Worm (Caenorhabditis elegans): Measurements from ENCODE around the gene acr-20.

Gene acr-20

DNA sequence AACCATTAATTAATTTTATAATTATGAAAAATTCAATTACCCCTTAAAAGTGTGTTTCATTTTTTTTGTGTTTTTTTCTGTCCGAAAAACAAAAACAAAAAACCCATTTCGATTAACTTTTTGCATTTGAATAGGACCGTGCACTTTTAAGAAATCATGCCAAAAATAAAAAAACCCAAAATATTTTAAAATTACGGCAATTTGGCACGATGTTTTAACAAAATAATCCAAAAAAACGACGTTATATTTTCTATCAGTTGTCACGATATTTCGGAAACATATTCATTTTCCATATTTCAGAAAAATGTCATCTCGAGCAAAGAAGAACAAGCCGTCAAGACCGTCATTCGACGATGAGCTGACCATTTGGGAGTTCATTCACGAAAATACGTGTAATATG, 16.0 kb downstream of the acr-20 start, which contains the start of gene tebp-1:
TSS of gene tebp-1 (plus strand) at position 301 of the 400 bp plus-strand sequence.
- TF ChIP-seq nhr-129 (tag; optimal IDR thresholded peaks at IDR 0.05), result no peak
- no peak for TF ChIP-seq nhr-23 (tag; optimal IDR thresholded peaks at IDR 0.05)
- no peak for TF ChIP-seq lin-39 (tag; optimal IDR thresholded peaks at IDR 0.05)
- no peak for TF ChIP-seq nhr-77 (tag; optimal IDR thresholded peaks at IDR 0.05)
- TF ChIP-seq zag-1 (tag; optimal IDR thresholded peaks at IDR 0.05), result no peak
- no peak for TF ChIP-seq aly-2 (tag; optimal IDR thresholded peaks at IDR 0.05)
- TF ChIP-seq lin-11 (tag; optimal IDR thresholded peaks at IDR 0.05), result no peak
- TF ChIP-seq nhr-12 (tag; optimal IDR thresholded peaks at IDR 0.05), result no peak
- TF ChIP-seq unc-62 (GFP tag; optimal IDR thresholded peaks at IDR 0.05), result no peak
- TF ChIP-seq lin-13 (GFP tag; optimal IDR thresholded peaks at IDR 0.05), result no peak
- TF ChIP-seq elt-3 (tag; optimal IDR thresholded peaks at IDR 0.05), result no peak
- no peak for TF ChIP-seq mbf-1 (tag; optimal IDR thresholded peaks at IDR 0.05)
- TF ChIP-seq egl-27 (tag; optimal IDR thresholded peaks at IDR 0.05), result no peak

DNA sequence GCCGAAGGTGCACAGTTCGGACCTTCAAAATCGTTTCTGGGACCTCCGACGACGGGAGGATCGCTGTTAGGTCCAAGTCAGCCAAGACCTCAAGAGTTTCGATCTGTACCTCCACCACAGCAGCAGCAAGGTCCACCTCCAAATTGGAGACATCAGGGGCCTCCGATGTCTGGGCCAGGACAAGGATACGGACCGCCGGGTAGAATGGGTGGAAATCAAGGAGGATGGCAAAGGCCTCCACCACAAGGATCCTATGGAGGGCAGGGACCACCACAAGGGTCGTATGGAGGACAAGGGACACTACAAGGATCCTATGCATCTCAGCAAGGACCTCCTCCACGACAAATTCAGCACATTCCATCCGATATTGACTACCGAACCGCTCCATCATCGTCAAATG, 17.0 kb downstream of the acr-20 start:
- TF ChIP-seq lsy-2 (tag; optimal IDR thresholded peaks at IDR 0.05) (no peak), unc-62 (GFP tag; optimal IDR thresholded peaks at IDR 0.05) (no peak), ztf-1 (GFP tag; conservative IDR thresholded peaks at IDR 0.05) (no peak), peb-1 (tag; optimal IDR thresholded peaks at IDR 0.05) (no peak), ztf-4 (tag; optimal IDR thresholded peaks at IDR 0.05) (no peak), blmp-1 (tag; optimal IDR thresholded peaks at IDR 0.05; ENCODE audit: insufficient read depth) (no peak)

DNA sequence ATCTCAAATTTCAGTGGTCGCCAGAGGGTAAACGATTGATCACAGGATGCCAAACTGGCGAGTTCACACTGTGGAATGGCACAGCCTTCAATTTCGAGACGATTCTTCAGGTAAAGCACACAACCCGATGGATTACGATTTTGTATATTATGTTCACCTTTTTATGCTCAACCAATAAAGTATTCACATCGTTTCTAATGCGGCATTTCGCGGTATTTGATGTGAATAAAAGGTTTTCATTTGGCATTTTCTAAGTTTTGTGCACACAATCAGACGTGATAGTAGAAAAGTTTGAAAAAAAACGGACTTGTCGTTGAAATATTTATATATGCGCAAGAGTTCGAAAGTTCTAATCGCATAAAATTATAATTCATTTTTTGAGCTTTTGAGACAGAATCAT, 18.7 kb downstream of the acr-20 start:
- TF ChIP-seq ztf-4 (tag; optimal IDR thresholded peaks at IDR 0.05) (no peak), egl-27 (tag; optimal IDR thresholded peaks at IDR 0.05) (no peak), nhr-237 (tag; optimal IDR thresholded peaks at IDR 0.05) (no peak), nhr-77 (tag; optimal IDR thresholded peaks at IDR 0.05) (no peak), nhr-6 (tag; optimal IDR thresholded peaks at IDR 0.05) (no peak), elt-1 (tag; optimal IDR thresholded peaks at IDR 0.05) (no peak), nhr-11 (tag; optimal IDR thresholded peaks at IDR 0.05) (no peak), ama-1 (optimal IDR thresholded peaks at IDR 0.05) (no peak), alr-1 (tag; optimal IDR thresholded peaks at IDR 0.05) (no peak), ceh-16 (tag; optimal IDR thresholded peaks at IDR 0.05) (no peak), lin-11 (tag; optimal IDR thresholded peaks at IDR 0.05) (no peak), nhr-21 (tag; optimal IDR thresholded peaks at IDR 0.05) (no peak), elt-3 (tag; optimal IDR thresholded peaks at IDR 0.05) (no peak), skn-1 (tag; optimal IDR thresholded peaks at IDR 0.05) (no peak), snpc-4 (tag; optimal IDR thresholded peaks at IDR 0.05) (no peak), nhr-10 (tag; optimal IDR thresholded peaks at IDR 0.05) (no peak)

ce11 chrII:14357936-14358416, 19.7 kb downstream of the acr-20 start, which contains the start of the genes agl-1 and pfs-2:
Gene agl-1 (minus strand): TSS chrII:14358113.
Gene pfs-2 (plus strand): TSS chrII:14358366.
- no peak for TF ChIP-seq nhr-23 (tag; optimal IDR thresholded peaks at IDR 0.05)
- TF ChIP-seq nhr-129 (tag; optimal IDR thresholded peaks at IDR 0.05), result peak; percentile 81
- peak; percentile 63 for TF ChIP-seq sma-9 (GFP tag; optimal IDR thresholded peaks at IDR 0.05)
- TF ChIP-seq sma-9 (tag; optimal IDR thresholded peaks at IDR 0.05), result no peak
- TF ChIP-seq ama-1 (optimal IDR thresholded peaks at IDR 0.05), result peak; percentile 25
- TF ChIP-seq blmp-1 (tag; optimal IDR thresholded peaks at IDR 0.05; ENCODE audit: insufficient read depth), result peak; percentile 2
- TF ChIP-seq sma-3 (GFP tag; optimal IDR thresholded peaks at IDR 0.05), result peak; percentile 40
- no peak for TF ChIP-seq ceh-16 (tag; optimal IDR thresholded peaks at IDR 0.05)
- TF ChIP-seq C34F6.9 (tag; optimal IDR thresholded peaks at IDR 0.05), result peak; percentile 91
- TF ChIP-seq lin-13 (GFP tag; optimal IDR thresholded peaks at IDR 0.05), result peak; percentile 77
- no peak for TF ChIP-seq nhr-237 (tag; optimal IDR thresholded peaks at IDR 0.05)
- peak; percentile 42 for TF ChIP-seq nhr-25 (tag; optimal IDR thresholded peaks at IDR 0.05)
- TF ChIP-seq mdl-1 (tag; optimal IDR thresholded peaks at IDR 0.05), result peak; percentile 51 to 75
- no peak for TF ChIP-seq ceh-82 (tag; optimal IDR thresholded peaks at IDR 0.05)
- TF ChIP-seq nhr-21 (tag; optimal IDR thresholded peaks at IDR 0.05), result no peak
- peak; percentile 48 for TF ChIP-seq snpc-4 (tag; optimal IDR thresholded peaks at IDR 0.05)
- peak; percentile 31 for TF ChIP-seq fos-1 (tag; optimal IDR thresholded peaks at IDR 0.05)
- TF ChIP-seq ZK546.5 (tag; optimal IDR thresholded peaks at IDR 0.05), result peak; percentile 43
- no peak for TF ChIP-seq unc-39 (tag; optimal IDR thresholded peaks at IDR 0.05)
- peak; percentile 10 for TF ChIP-seq egl-27 (tag; optimal IDR thresholded peaks at IDR 0.05)
- no peak for TF ChIP-seq mbf-1 (tag; optimal IDR thresholded peaks at IDR 0.05)
- TF ChIP-seq sem-4 (tag; optimal IDR thresholded peaks at IDR 0.05), result peak; percentile 22
- peak; percentile 7 for TF ChIP-seq lin-11 (tag; optimal IDR thresholded peaks at IDR 0.05)
- peak; percentile 39 for TF ChIP-seq zag-1 (tag; optimal IDR thresholded peaks at IDR 0.05)
- peak; percentile 90 for TF ChIP-seq gmeb-1 (tag; optimal IDR thresholded peaks at IDR 0.05)
- peak; percentile 64 for TF ChIP-seq F13H6.1 (tag; optimal IDR thresholded peaks at IDR 0.05)
- TF ChIP-seq mab-5 (tag; optimal IDR thresholded peaks at IDR 0.05), result peak; percentile 53
- peak; percentile 82 to 93 for TF ChIP-seq lsy-2 (tag; optimal IDR thresholded peaks at IDR 0.05)
- peak; percentile 82 for TF ChIP-seq crh-2 (tag; optimal IDR thresholded peaks at IDR 0.05)
- TF ChIP-seq unc-55 (GFP tag; optimal IDR thresholded peaks at IDR 0.05), result peak; percentile 84
- TF ChIP-seq alr-1 (tag; optimal IDR thresholded peaks at IDR 0.05), result no peak
- TF ChIP-seq nhr-10 (tag; optimal IDR thresholded peaks at IDR 0.05), result no peak
- peak; percentile 51 for TF ChIP-seq Y55F3AM.14 (GFP tag; optimal IDR thresholded peaks at IDR 0.05)
